Worm (Caenorhabditis elegans) whole organism, L2 larva: ENCODE results near the gene W08F4.12.

Experiments used
- ceh-82 ChIP-seq: fragments of 150-350 bp; optimal IDR thresholded peaks from 2 replicates; lab custom pipeline; 2014; ENCODE audit warnings: missing biosample characterization, missing genetic modification characterization
- lin-39 ChIP-seq: fragments of 150-350 bp; optimal IDR thresholded peaks from 2 replicates; lab custom pipeline; 2014; ENCODE audit warnings: missing biosample characterization, missing genetic modification reagents, missing genetic modification characterization
- mab-5 ChIP-seq: fragments of 150-350 bp; optimal IDR thresholded peaks from 2 replicates; lab custom pipeline; 2014; ENCODE audit warnings: missing biosample characterization, missing genetic modification characterization

DNA sequence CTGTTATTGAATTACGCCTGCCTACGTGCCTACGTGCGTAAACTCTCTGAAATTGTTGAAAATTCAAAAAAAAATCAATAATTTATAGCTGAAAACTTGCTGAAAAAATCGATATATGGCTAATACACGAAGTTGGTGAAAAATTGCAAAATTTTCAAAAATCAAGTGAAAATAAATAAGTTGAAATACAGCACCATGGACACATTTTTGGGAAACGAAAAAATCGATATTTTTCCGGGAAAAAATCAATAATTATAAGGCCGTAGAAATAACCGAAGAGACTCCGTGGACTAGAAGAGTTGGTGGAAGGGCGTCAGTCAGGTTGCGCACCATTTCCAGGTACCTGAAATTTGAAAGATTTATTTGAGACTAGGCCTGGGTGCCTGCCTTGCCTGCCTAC is 30.5 kb upstream of the W08F4.12 start:
- no peak for TF ChIP-seq lin-39
- no peak for TF ChIP-seq mab-5 (tag; lab: Kevin White, UChicago)
- no peak for TF ChIP-seq ceh-82 (tag; lab: Kevin White, UChicago)
